Worm (Caenorhabditis elegans): Measurements from ENCODE around the gene W01B6.5.
"Not testable (repeated sequence)": the region's sequence is repeated elsewhere in the genome, so short reads cannot be mapped to it uniquely, and the experiment has no call there.

W01B6.5 gene

DNA sequence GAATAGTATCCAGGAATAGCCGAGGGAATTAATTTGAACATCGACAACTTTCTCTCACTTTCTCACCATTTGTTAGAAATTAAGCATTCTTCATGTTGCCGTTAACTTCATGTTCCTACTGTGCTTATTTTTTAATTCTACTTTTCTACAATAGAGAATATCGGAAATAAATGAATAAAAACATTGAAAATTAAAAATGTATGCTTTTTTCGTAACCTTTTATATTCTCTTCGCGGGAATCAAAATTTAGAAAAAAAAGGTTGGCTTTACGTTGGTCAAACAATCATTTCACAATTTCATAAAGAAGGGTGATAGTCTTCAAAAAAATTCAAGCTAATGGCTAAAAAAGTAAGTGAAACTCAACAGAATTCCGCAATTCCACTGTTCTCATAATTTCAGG lies at the start of gene W01B6.5:
Gene W01B6.5, plus strand, starts transcription at position 301 of the 400 bp plus-strand sequence.
- TF ChIP-seq daf-16 (GFP tag; optimal IDR thresholded peaks at IDR 0.05) (no peak), daf-16 (tag; optimal IDR thresholded peaks at IDR 0.05) (no peak), ztf-7 (tag; optimal IDR thresholded peaks at IDR 0.05) (no peak), lin-39 (tag; optimal IDR thresholded peaks at IDR 0.05) (no peak), daf-19 (GFP tag; conservative IDR thresholded peaks at IDR 0.05) (no peak), daf-8 (GFP tag; IDR thresholded peaks at IDR 0.05) (no peak), F44E2.7 (GFP tag; IDR thresholded peaks at IDR 0.05) (no peak), unc-62 (GFP tag; optimal IDR thresholded peaks at IDR 0.05 in 1 of 2) (no peak), unc-62 (tag; optimal IDR thresholded peaks at IDR 0.05) (no peak), aha-1 (tag) (no peak), set-16 (GFP tag; IDR thresholded peaks at IDR 0.05) (no peak), D1046.2 (GFP tag; IDR thresholded peaks at IDR 0.05) (no peak), ZK337.2 (GFP tag; IDR thresholded peaks at IDR 0.05) (no peak), fos-1 (tag; optimal IDR thresholded peaks at IDR 0.05) (no peak), unc-39 (tag; optimal IDR thresholded peaks at IDR 0.05) (no peak)

DNA sequence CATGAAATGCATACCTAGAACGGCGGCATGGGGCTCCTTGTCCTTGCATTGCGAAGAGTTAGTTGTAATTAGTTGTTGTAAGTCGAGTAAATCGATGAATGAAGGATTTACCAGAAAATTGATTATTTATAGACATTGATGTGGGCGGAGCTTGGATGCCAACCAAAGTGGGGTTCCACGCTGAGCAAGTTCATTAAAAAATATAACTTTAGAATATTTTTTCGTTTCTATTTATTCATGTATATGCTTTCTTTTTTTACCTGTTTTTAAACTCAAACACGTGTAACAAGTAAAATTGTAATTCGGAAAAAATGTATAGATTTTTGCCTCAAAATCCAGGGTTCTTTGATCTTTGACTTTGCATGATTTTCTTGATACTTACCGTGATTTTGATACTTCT lies 48.4 kb upstream of the W01B6.5 start, which contains the start of gene gipc-2:
Gene gipc-2, minus strand, starts transcription at position 101 of the 400 bp plus-strand sequence.
- TF ChIP-seq fos-1 (tag; optimal IDR thresholded peaks at IDR 0.05) (no peak), nhr-76 (tag; optimal IDR thresholded peaks at IDR 0.05) (no peak), D1046.2 (GFP tag; IDR thresholded peaks at IDR 0.05) (no peak), ceh-28 (tag; optimal IDR thresholded peaks at IDR 0.05) (no peak), R02D3.7 (tag; optimal IDR thresholded peaks at IDR 0.05) (no peak), dve-1 (tag; optimal IDR thresholded peaks at IDR 0.05; ENCODE audit: insufficient read depth) (no peak), ces-1 (GFP tag; optimal IDR thresholded peaks at IDR 0.05) (no peak), nhr-28 (tag; optimal IDR thresholded peaks at IDR 0.05) (no peak), ceh-20 (GFP tag; IDR thresholded peaks at IDR 0.05) (no peak), nhr-42 (GFP tag; IDR thresholded peaks at IDR 0.05) (no peak), ceh-32 (tag; optimal IDR thresholded peaks at IDR 0.05; ENCODE audit: poor library complexity) (no peak), sdz-12 (GFP tag; optimal IDR thresholded peaks at IDR 0.05) (no peak), daf-8 (GFP tag; IDR thresholded peaks at IDR 0.05) (no peak), daf-19 (GFP tag; conservative IDR thresholded peaks at IDR 0.05) (no peak), unc-39 (tag; optimal IDR thresholded peaks at IDR 0.05) (no peak)

DNA sequence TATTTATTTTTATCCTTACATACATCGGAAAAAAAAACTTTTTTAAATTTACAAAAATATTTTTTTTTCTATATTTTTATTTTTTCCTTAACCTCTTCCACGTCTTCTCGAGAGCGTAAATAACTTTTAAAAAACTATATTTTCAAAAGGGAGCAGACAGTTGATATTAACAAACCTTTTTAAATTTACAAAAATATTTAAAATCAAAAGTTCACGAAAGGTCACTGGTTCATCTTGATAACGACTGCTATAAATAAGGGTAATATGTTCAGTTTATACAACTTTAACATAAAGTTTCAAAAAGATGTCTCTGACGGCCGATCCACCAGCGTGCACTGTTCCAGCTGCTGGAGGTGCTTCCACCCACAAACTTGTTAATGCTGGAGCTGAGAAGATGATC lies 47.2 kb upstream of the W01B6.5 start, which contains the start of the genes F44D12.16 and msd-2:
Gene F44D12.16, plus strand, starts transcription at position 301 of the 400 bp plus-strand sequence.
Gene msd-2, plus strand, starts transcription at position 305 of the 400 bp plus-strand sequence.
- TF ChIP-seq pqm-1 (tag; optimal IDR thresholded peaks at IDR 0.05); nhr-111 (GFP tag; optimal IDR thresholded peaks at IDR 0.05); ceh-28 (tag; optimal IDR thresholded peaks at IDR 0.05): not testable (repeated sequence)

DNA sequence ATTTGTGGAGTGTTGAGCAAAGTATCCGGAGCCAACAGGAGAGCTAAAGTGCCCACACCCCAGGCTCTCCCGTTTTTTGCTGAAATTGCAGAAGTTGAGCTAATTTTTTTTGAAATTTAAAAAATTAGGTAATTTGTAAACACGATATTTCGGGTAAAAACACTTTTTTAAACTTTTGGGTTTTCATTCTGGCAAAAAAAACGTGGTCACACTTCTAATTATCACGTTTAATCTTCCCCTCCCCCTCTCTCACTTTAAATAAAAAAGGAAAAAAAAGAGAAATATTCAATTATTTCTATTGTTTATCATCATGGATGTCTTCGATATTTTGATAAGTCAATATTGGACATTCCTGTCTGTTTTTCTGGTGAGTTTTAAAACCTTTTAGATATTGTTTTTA lies 42.9 kb upstream of the W01B6.5 start, which contains the start of gene F44D12.6:
Gene F44D12.6, plus strand, starts transcription at position 301 of the 400 bp plus-strand sequence.
- no peak for TF ChIP-seq ztf-7 (tag; optimal IDR thresholded peaks at IDR 0.05)
- TF ChIP-seq nhr-42 (GFP tag; IDR thresholded peaks at IDR 0.05), result no peak
- no peak for TF ChIP-seq nhr-111 (GFP tag; optimal IDR thresholded peaks at IDR 0.05)
- no peak for TF ChIP-seq duxl-1 (tag; optimal IDR thresholded peaks at IDR 0.05; ENCODE audit: poor library complexity)
- TF ChIP-seq vab-7 (GFP tag; IDR thresholded peaks at IDR 0.05), result no peak
- TF ChIP-seq ceh-62 (tag; optimal IDR thresholded peaks at IDR 0.05), result no peak
- no peak for TF ChIP-seq tra-1 (GFP tag; IDR thresholded peaks at IDR 0.05)
- TF ChIP-seq T20F7.1 (GFP tag; optimal IDR thresholded peaks at IDR 0.05), result no peak
- TF ChIP-seq lin-15B (tag; optimal IDR thresholded peaks at IDR 0.05), result no peak

DNA sequence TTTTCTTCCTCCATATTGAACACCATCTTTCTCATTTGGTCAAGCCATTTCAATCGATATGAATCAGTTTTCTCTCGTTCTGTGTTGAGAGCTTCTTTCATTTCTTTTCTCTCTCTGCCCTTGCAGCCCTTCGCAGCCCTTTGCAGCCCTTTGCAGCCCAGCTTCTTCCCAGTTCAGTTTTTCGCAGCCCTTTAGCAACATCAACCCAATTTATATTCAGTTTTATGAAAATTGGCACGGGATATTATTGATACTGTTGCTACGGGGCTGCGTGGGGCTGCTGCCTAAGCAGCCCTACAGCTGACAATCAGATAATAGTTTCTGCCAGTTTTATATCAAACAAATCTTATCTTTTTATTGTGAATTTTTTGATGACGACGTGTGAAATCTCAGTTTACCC lies 39.0 kb upstream of the W01B6.5 start, which contains the start of gene F44D12.10:
Gene F44D12.10, minus strand, starts transcription at position 101 of the 400 bp plus-strand sequence.
- TF ChIP-seq hif-1 (tag; optimal IDR thresholded peaks at IDR 0.05) (no peak), aly-2 (tag; optimal IDR thresholded peaks at IDR 0.05) (no peak), daf-8 (GFP tag; IDR thresholded peaks at IDR 0.05) (no peak), sdz-12 (GFP tag; optimal IDR thresholded peaks at IDR 0.05) (no peak), F10B5.3 (tag; optimal IDR thresholded peaks at IDR 0.05) (no peak)
